Worm (Caenorhabditis elegans) whole organism, L2 larva: ENCODE measurements around the gene fbxb-108.

ENCODE experiments used
- ceh-82 ChIP-seq: fragments of 150-350 bp; optimal IDR thresholded peaks from 2 replicates; lab custom pipeline; 2014; ENCODE audit warnings: missing biosample characterization, missing genetic modification characterization
- nhr-237 ChIP-seq: fragments of 150-350 bp; optimal IDR thresholded peaks from 2 replicates; lab custom pipeline; 2014; ENCODE audit warnings: missing biosample characterization, missing genetic modification characterization

- no peak for TF ChIP-seq nhr-237 (tag; lab: Kevin White, UChicago)
- no peak for TF ChIP-seq ceh-82 (tag; lab: Kevin White, UChicago)
Measured at ce11 chrII:2741405-2741804, 23.4 kb upstream of the fbxb-108 start.
